Worm (Caenorhabditis elegans) whole organism, early embryonic: Measurements from ENCODE around the gene C14B9.2.

Experiments
- flt-1 ChIP-seq: fragments of 200-800 bp; sonication (Bioruptor generic); IDR thresholded peaks from 2 replicates; pipeline ENCODE4 v1.3.6; 2022; ENCODE audit warnings: missing genetic modification characterization, missing compliant biosample characterization
- hnd-1 ChIP-seq: sonication (generic microtip); optimal IDR thresholded peaks from 2 replicates; lab custom pipeline; 2016; ENCODE audit warnings: missing genetic modification characterization, missing compliant biosample characterization
- tbx-37 ChIP-seq: fragments of 200-800 bp; sonication (Bioruptor generic); conservative IDR thresholded peaks from 2 replicates; pipeline ENCODE4 v1.3.6; 2022; ENCODE audit warnings: missing genetic modification reagents, missing genetic modification characterization, missing compliant biosample characterization

- TF ChIP-seq flt-1 (GFP tag; lab: Robert Waterston, UW) = no peak
- TF ChIP-seq hnd-1 = no peak
- TF ChIP-seq tbx-37 = no peak
Observed at ce11 chrIII:8115877-8116276, 17.6 kb upstream of the C14B9.2 start.
